Worm (Caenorhabditis elegans): Measurements from ENCODE around the gene R07C3.3.

DNA sequence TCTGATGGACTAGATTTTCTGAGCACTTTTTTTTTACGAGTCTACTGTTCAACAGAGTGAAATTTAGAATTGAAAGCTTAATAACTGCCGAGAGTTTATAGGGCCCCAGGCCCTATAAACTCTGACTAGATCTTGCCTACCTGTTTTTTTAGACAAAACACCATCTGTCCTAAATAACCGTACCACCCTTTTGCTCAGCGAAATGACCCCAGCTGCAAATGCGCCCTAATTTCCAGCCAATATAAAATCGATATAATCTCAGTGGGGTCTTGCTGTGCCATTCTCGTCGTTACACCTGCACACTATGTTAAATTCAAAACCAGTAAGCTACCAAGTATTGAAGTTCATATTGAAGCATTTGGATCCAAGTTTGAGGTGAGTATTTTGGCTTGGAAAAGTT lies 35.4 kb downstream of the R07C3.3 start, which contains the start of gene fbxc-14:
- TF ChIP-seq unc-62 (GFP tag; optimal IDR thresholded peaks at IDR 0.05) = no peak
- TF ChIP-seq zag-1 (tag; optimal IDR thresholded peaks at IDR 0.05) = no peak
- TF ChIP-seq tbx-2 (tag; optimal IDR thresholded peaks at IDR 0.05) = no peak
- no peak for TF ChIP-seq unc-39 (tag; optimal IDR thresholded peaks at IDR 0.05)
- no peak for TF ChIP-seq nhr-237 (tag; optimal IDR thresholded peaks at IDR 0.05)
- no peak for TF ChIP-seq nhr-12 (tag; optimal IDR thresholded peaks at IDR 0.05)
- no peak for TF ChIP-seq pha-4 (tag; optimal IDR thresholded peaks at IDR 0.05)
- no peak for TF ChIP-seq ZK546.5 (tag; optimal IDR thresholded peaks at IDR 0.05)
- no peak for TF ChIP-seq lsy-12 (tag; optimal IDR thresholded peaks at IDR 0.05)
- no peak for TF ChIP-seq fkh-10 (GFP tag; optimal IDR thresholded peaks at IDR 0.05)
- no peak for TF ChIP-seq hmg-11 (tag; optimal IDR thresholded peaks at IDR 0.05)
- TF ChIP-seq ceh-82 (tag; optimal IDR thresholded peaks at IDR 0.05) = no peak
- TF ChIP-seq lin-39 (tag; optimal IDR thresholded peaks at IDR 0.05) = no peak
- no peak for TF ChIP-seq R02D3.7 (tag; optimal IDR thresholded peaks at IDR 0.05)
